Fruit fly (Drosophila melanogaster): ENCODE results near the gene fh.
A peak's percentile ranks its signal among the peaks of the same experiment; 100 is the strongest.

Gene fh

dm6 chrX:9156388-9156823 is 7.5 kb upstream of the fh start, which contains the start of gene His3.3B (continued):
- TF ChIP-seq CG12236 (GFP tag; optimal IDR thresholded peaks at IDR 0.05): no peak
- TF ChIP-seq CG7928 (GFP tag; optimal IDR thresholded peaks at IDR 0.05): peak; percentile 3
- TF ChIP-seq stwl (tag; optimal IDR thresholded peaks at IDR 0.05): peak; percentile 40
- no peak for TF ChIP-seq CG15073 (GFP tag; optimal IDR thresholded peaks at IDR 0.05)
- peak; percentile 47 for TF ChIP-seq CG6765 (GFP tag; optimal IDR thresholded peaks at IDR 0.05)
- TF ChIP-seq phol (tag; optimal IDR thresholded peaks at IDR 0.05): no peak
- TF ChIP-seq Sox102F (GFP tag; optimal IDR thresholded peaks at IDR 0.05): no peak
- no peak for TF ChIP-seq CG11247 (GFP tag; IDR thresholded peaks at IDR 0.05)
- no peak for TF ChIP-seq Tbp (GFP tag; optimal IDR thresholded peaks at IDR 0.05)
- peak; percentile 4 for TF ChIP-seq CG3995 (GFP tag; optimal IDR thresholded peaks at IDR 0.05)
- peak; percentile 39 for TF ChIP-seq Deaf1 (tag; optimal IDR thresholded peaks at IDR 0.05)
- TF ChIP-seq Fer1 (GFP tag; optimal IDR thresholded peaks at IDR 0.05): peak; percentile 70
- peak; percentile 34 for TF ChIP-seq CG12155 (GFP tag; optimal IDR thresholded peaks at IDR 0.05)
- 0 out of 3 replicates have a peak, but pooled peaks have one; percentile 39 for TF ChIP-seq CG6791 (GFP tag; IDR thresholded peaks at IDR 0.05; ENCODE audit: partially characterized antibody)
- peak; percentile 41 for TF ChIP-seq Scr (GFP tag; IDR thresholded peaks at IDR 0.05; ENCODE audit: partially characterized antibody)
- TF ChIP-seq Vsx1 (GFP tag; optimal IDR thresholded peaks at IDR 0.05): no peak
- peak; percentile 11 for TF ChIP-seq CG33557 (GFP tag; optimal IDR thresholded peaks at IDR 0.05)
- no peak for TF ChIP-seq ftz-f1 (GFP tag; optimal IDR thresholded peaks at IDR 0.05)
- TF ChIP-seq CG18011 (GFP tag; optimal IDR thresholded peaks at IDR 0.05): no peak
- peak; percentile 42; the same call in 1 of the 3 replicates for TF ChIP-seq CG16813 (GFP tag; IDR thresholded peaks at IDR 0.05; ENCODE audit: partially characterized antibody)
- no peak for TF ChIP-seq CG7271 (tag; optimal IDR thresholded peaks at IDR 0.05)
- TF ChIP-seq CG1647 (GFP tag; optimal IDR thresholded peaks at IDR 0.05): no peak
- TF ChIP-seq HLH4C (GFP tag; IDR thresholded peaks at IDR 0.05; ENCODE audit: partially characterized antibody): 0 out of 3 replicates have a peak, but pooled peaks have one; percentile 36
- TF ChIP-seq CG1603 (tag; optimal IDR thresholded peaks at IDR 0.05): peak; percentile 44
- TF ChIP-seq cg (GFP tag; optimal IDR thresholded peaks at IDR 0.05): peak; percentile 66
- TF ChIP-seq CG1529 (GFP tag; optimal IDR thresholded peaks at IDR 0.05): no peak
- no peak for TF ChIP-seq CG6689 (GFP tag; IDR thresholded peaks at IDR 0.05)
- no peak for TF ChIP-seq crol (GFP tag; IDR thresholded peaks at IDR 0.05)
- no peak for TF ChIP-seq Chrac-16 (GFP tag; optimal IDR thresholded peaks at IDR 0.05)

- peak; percentile 4 for TF ChIP-seq Ets65A (GFP tag)
- TF ChIP-seq CG7556 (GFP tag; optimal IDR thresholded peaks at IDR 0.05): no peak
- peak; percentile 71 for TF ChIP-seq phol (tag; optimal IDR thresholded peaks at IDR 0.05)
- no peak for TF ChIP-seq PHDP (tag; optimal IDR thresholded peaks at IDR 0.05)
- no peak for TF ChIP-seq gce (GFP tag; IDR thresholded peaks at IDR 0.05)
- TF ChIP-seq cg (GFP tag; optimal IDR thresholded peaks at IDR 0.05): peak; percentile 69
- TF ChIP-seq bsh (GFP tag; optimal IDR thresholded peaks at IDR 0.05): peak in 1 of 2 experiments; percentile 30
- TF ChIP-seq twi (tag; optimal IDR thresholded peaks at IDR 0.05): peak; percentile 74
- peak; percentile 5 for TF ChIP-seq exex (tag; optimal IDR thresholded peaks at IDR 0.05)
- peak; percentile 1 for TF ChIP-seq CG9727 (GFP tag; optimal IDR thresholded peaks at IDR 0.05)
- no peak for TF ChIP-seq CG4820 (GFP tag; optimal IDR thresholded peaks at IDR 0.05)
- TF ChIP-seq tll (GFP tag; optimal IDR thresholded peaks at IDR 0.05): peak in 1 of 2 experiments; percentile 24
- TF ChIP-seq nom (GFP tag; optimal IDR thresholded peaks at IDR 0.05): peak; percentile 49
- TF ChIP-seq BEAF-32 (GFP tag; optimal IDR thresholded peaks at IDR 0.05): no peak
- 0 out of 2 replicates have a peak, but pooled peaks have one; percentile 15 for TF ChIP-seq amos (GFP tag; IDR thresholded peaks at IDR 0.05; ENCODE audit: partially characterized antibody)
- TF ChIP-seq abd-A (tag; optimal IDR thresholded peaks at IDR 0.05): peak; percentile 88
- TF ChIP-seq zf30C (GFP tag; optimal IDR thresholded peaks at IDR 0.05): no peak
- TF ChIP-seq CG5953 (GFP tag; IDR thresholded peaks at IDR 0.05): no peak
- TF ChIP-seq dan (GFP tag; IDR thresholded peaks at IDR 0.05): no peak
- TF ChIP-seq vvl (GFP tag; IDR thresholded peaks at IDR 0.05): peak; percentile 56; the same call in 1 of the 2 replicates
- no peak for TF ChIP-seq CG1024 (GFP tag; IDR thresholded peaks at IDR 0.05)
Measured at dm6 chrX:9155715-9156387, 7.0 kb upstream of the fh start.
